Fruit fly (Drosophila melanogaster): ENCODE results near the gene CG43198.

CG43198 gene

dm6 chrX:7451909-7452308 is 1.2 kb downstream of the CG43198 start, which contains the start of gene CG11368:
Gene CG11368 (plus strand): TSS chrX:7452209.
- TF ChIP-seq CG32121 (GFP tag; IDR thresholded peaks at IDR 0.05) (no peak), Pif1B (GFP tag; optimal IDR thresholded peaks at IDR 0.05) (no peak), gl (tag; optimal IDR thresholded peaks at IDR 0.05) (no peak), fd96Ca (GFP tag; IDR thresholded peaks at IDR 0.05) (no peak), Pif1A (GFP tag; optimal IDR thresholded peaks at IDR 0.05) (no peak)

DNA sequence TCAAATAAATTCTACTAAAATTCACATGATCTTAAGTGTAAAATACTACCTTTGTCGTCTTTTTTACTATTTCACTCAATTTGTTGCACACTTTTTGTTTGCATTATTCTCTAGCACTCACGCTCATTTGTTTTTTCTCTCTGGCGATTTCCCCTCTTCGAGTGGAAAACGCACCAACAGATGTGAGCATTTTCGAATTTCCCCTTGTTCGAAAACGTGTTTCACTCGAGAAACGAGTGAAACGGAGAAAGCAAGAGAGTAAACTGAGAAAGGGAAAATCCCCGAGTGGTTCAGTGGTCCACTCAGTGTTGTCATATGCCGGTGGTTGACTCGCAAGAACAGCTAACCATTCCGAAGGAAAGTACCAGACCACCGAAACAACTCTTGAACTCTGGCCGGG is 8.1 kb downstream of the CG43198 start:
- no peak for TF ChIP-seq EcR (GFP tag; optimal IDR thresholded peaks at IDR 0.05)
- TF ChIP-seq Pif1B (GFP tag; optimal IDR thresholded peaks at IDR 0.05), result no peak
- TF ChIP-seq D1 (tag; optimal IDR thresholded peaks at IDR 0.05), result no peak
- no peak for TF ChIP-seq CG15710 (tag; optimal IDR thresholded peaks at IDR 0.05)
- no peak for TF ChIP-seq fd96Ca (GFP tag; IDR thresholded peaks at IDR 0.05)
- no peak for TF ChIP-seq CG34367 (tag; optimal IDR thresholded peaks at IDR 0.05)
- no peak for TF ChIP-seq Pif1A (GFP tag; optimal IDR thresholded peaks at IDR 0.05)
- no peak for TF ChIP-seq CG14655 (GFP tag; optimal IDR thresholded peaks at IDR 0.05)
- TF ChIP-seq CG10348 (GFP tag; IDR thresholded peaks at IDR 0.05), result no peak
- no peak for TF ChIP-seq gl (tag; optimal IDR thresholded peaks at IDR 0.05)
- TF ChIP-seq rn (GFP tag; IDR thresholded peaks at IDR 0.05), result no peak
- TF ChIP-seq CG8159 (tag; optimal IDR thresholded peaks at IDR 0.05), result no peak
- TF ChIP-seq CG32121 (GFP tag; IDR thresholded peaks at IDR 0.05), result no peak
- TF ChIP-seq Snoo (tag; optimal IDR thresholded peaks at IDR 0.05), result no peak
- no peak for TF ChIP-seq CG17806 (tag; optimal IDR thresholded peaks at IDR 0.05)
- TF ChIP-seq CG13204 (GFP tag; optimal IDR thresholded peaks at IDR 0.05), result no peak
- TF ChIP-seq CG12605 (GFP tag; IDR thresholded peaks at IDR 0.05), result no peak
- no peak for TF ChIP-seq CG4496 (GFP tag; IDR thresholded peaks at IDR 0.05)

DNA sequence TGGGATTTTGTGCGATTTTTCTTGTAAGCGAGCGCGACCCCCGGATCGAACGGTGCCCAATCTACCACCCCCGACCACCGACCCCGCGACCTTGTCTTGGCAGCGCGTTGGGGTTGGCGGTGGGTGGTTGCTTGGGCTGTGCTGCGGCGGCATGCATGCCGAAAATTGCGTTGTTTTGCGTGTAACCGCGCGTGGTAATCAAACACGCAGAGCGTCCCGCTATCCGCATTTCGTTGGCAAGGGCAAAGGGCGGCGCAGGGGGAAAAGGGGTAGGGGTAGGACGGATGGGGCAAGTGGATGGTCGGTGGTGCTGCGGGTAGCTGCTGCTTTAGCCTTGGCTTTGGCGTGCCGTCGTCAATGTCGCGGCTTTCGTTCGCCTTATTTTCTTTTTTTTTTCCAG is 20.7 kb downstream of the CG43198 start:
- TF ChIP-seq CG12605 (GFP tag; IDR thresholded peaks at IDR 0.05) (no peak), Ets98B (GFP tag; IDR thresholded peaks at IDR 0.05) (no peak), CG4496 (GFP tag; IDR thresholded peaks at IDR 0.05) (no peak), CG8159 (tag; optimal IDR thresholded peaks at IDR 0.05) (no peak), CG8301 (tag; optimal IDR thresholded peaks at IDR 0.05) (no peak), D1 (tag; optimal IDR thresholded peaks at IDR 0.05) (no peak), CG13204 (GFP tag; optimal IDR thresholded peaks at IDR 0.05) (no peak), CG17806 (tag; optimal IDR thresholded peaks at IDR 0.05) (no peak), CG14655 (GFP tag; optimal IDR thresholded peaks at IDR 0.05) (no peak), CG32121 (GFP tag; IDR thresholded peaks at IDR 0.05) (no peak), CG34367 (tag; optimal IDR thresholded peaks at IDR 0.05) (no peak), rn (GFP tag; IDR thresholded peaks at IDR 0.05) (no peak), gl (tag; optimal IDR thresholded peaks at IDR 0.05) (no peak)

dm6 chrX:7425643-7426042 is 27.5 kb downstream of the CG43198 start, which contains the start of gene CG32726:
Gene CG32726 (minus strand): TSS chrX:7425743.
- TF ChIP-seq CG32121 (GFP tag; IDR thresholded peaks at IDR 0.05) (no peak), Pif1B (GFP tag; optimal IDR thresholded peaks at IDR 0.05) (no peak), CG8301 (tag; optimal IDR thresholded peaks at IDR 0.05) (no peak)

DNA sequence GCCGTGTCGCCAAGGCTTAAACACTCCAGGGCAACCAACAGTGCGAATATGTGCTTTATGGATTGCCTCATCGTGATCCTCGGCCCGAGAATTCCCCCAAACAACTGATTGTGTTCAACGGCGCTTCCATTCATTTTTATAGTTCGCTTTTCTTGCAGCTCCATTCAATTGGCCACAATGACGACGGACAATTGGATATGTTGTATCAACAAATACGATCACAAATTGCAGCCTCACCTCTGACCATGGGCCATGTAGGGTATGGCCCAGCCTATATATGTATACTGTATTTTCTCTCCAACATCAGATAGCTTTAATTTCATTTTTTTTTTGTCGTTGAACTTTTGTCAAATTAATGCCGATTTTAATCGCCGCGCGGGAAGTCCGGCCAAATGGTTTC is 28.4 kb downstream of the CG43198 start, which contains the start of gene CG15036:
Gene CG15036 (minus strand): TSS at position 101 of the 400 bp plus-strand sequence.
- TF ChIP-seq CG8301 (tag; optimal IDR thresholded peaks at IDR 0.05) (no peak), D1 (tag; optimal IDR thresholded peaks at IDR 0.05) (no peak), Snoo (tag; optimal IDR thresholded peaks at IDR 0.05) (no peak), CG9948 (tag; optimal IDR thresholded peaks at IDR 0.05) (no peak), CG14655 (GFP tag; optimal IDR thresholded peaks at IDR 0.05) (no peak), CG13204 (GFP tag; optimal IDR thresholded peaks at IDR 0.05) (no peak), CG12605 (GFP tag; IDR thresholded peaks at IDR 0.05) (no peak), gl (tag; optimal IDR thresholded peaks at IDR 0.05) (no peak), CG34367 (tag; optimal IDR thresholded peaks at IDR 0.05) (no peak), Ets98B (GFP tag; IDR thresholded peaks at IDR 0.05) (no peak), CG15710 (tag; optimal IDR thresholded peaks at IDR 0.05) (no peak), fd96Ca (GFP tag; IDR thresholded peaks at IDR 0.05) (no peak), CG8159 (tag; optimal IDR thresholded peaks at IDR 0.05) (no peak), CG10348 (GFP tag; IDR thresholded peaks at IDR 0.05) (no peak), CG4496 (GFP tag; IDR thresholded peaks at IDR 0.05) (no peak), Pif1A (GFP tag; optimal IDR thresholded peaks at IDR 0.05) (no peak), CG32121 (GFP tag; IDR thresholded peaks at IDR 0.05) (no peak), CG17806 (tag; optimal IDR thresholded peaks at IDR 0.05) (no peak), EcR (GFP tag; optimal IDR thresholded peaks at IDR 0.05) (no peak)

- TF ChIP-seq CG13204 (GFP tag; optimal IDR thresholded peaks at IDR 0.05) (no peak), Pif1A (GFP tag; optimal IDR thresholded peaks at IDR 0.05) (no peak), fd96Ca (GFP tag; IDR thresholded peaks at IDR 0.05) (no peak), CG32121 (GFP tag; IDR thresholded peaks at IDR 0.05) (no peak), CG4496 (GFP tag; IDR thresholded peaks at IDR 0.05) (no peak), EcR (GFP tag; optimal IDR thresholded peaks at IDR 0.05) (no peak), Pif1B (GFP tag; optimal IDR thresholded peaks at IDR 0.05) (no peak), CG34367 (tag; optimal IDR thresholded peaks at IDR 0.05) (no peak), CG8301 (tag; optimal IDR thresholded peaks at IDR 0.05) (no peak), CG8159 (tag; optimal IDR thresholded peaks at IDR 0.05) (no peak), Snoo (tag; optimal IDR thresholded peaks at IDR 0.05) (no peak), Ets98B (GFP tag; IDR thresholded peaks at IDR 0.05) (no peak), CG17806 (tag; optimal IDR thresholded peaks at IDR 0.05) (no peak), CG14655 (GFP tag; optimal IDR thresholded peaks at IDR 0.05) (no peak), gl (tag; optimal IDR thresholded peaks at IDR 0.05) (no peak), CG12605 (GFP tag; IDR thresholded peaks at IDR 0.05) (no peak), CG9948 (tag; optimal IDR thresholded peaks at IDR 0.05) (no peak), D1 (tag; optimal IDR thresholded peaks at IDR 0.05) (no peak)
Observed at dm6 chrX:7422577-7422976, 30.6 kb downstream of the CG43198 start.

Measured in whole organism, pupa.